Fruit fly (Drosophila melanogaster) whole organism, embryonic: ENCODE data around the gene eIF4G2.

Experiments used
- Adf1 ChIP-seq: fragments of 200-800 bp; sonication (Bioruptor generic); IDR thresholded peaks from 2 replicates; pipeline ENCODE4 v1.3.6; 2022; ENCODE audit warnings: missing biosample characterization, missing genetic modification characterization
- Antp ChIP-seq: fragments of 200-800 bp; sonication (Bioruptor generic); optimal IDR thresholded peaks from 3 replicates; lab custom pipeline; 2016; ENCODE audit warnings: missing biosample characterization, missing genetic modification characterization
- CG1024 ChIP-seq: fragments of 200-800 bp; sonication (Bioruptor generic); IDR thresholded peaks from 2 replicates; pipeline ENCODE4 v1.3.6; 2022; ENCODE audit warnings: missing biosample characterization, missing genetic modification characterization
- CG11504 ChIP-seq: fragments of 200-800 bp; sonication (Bioruptor generic); optimal IDR thresholded peaks from 3 replicates; lab custom pipeline; 2019; ENCODE audit warnings: missing biosample characterization, mild to moderate bottlenecking, missing genetic modification characterization, moderate library complexity
- CG12104 ChIP-seq: fragments of 200-800 bp; sonication (Bioruptor generic); optimal IDR thresholded peaks from 3 replicates; lab custom pipeline; 2016; ENCODE audit warnings: missing biosample characterization, missing genetic modification characterization
- CG12659 ChIP-seq: fragments of 200-800 bp; sonication (Bioruptor generic); optimal IDR thresholded peaks from 3 replicates; lab custom pipeline; 2017; ENCODE audit warnings: mild to moderate bottlenecking, missing biosample characterization, missing genetic modification reagents, missing genetic modification characterization
- CG12942 ChIP-seq: fragments of 200-800 bp; sonication (Bioruptor generic); optimal IDR thresholded peaks from 3 replicates; lab custom pipeline; 2016; ENCODE audit warnings: missing biosample characterization, missing genetic modification characterization
- CG14441 ChIP-seq: fragments of 200-800 bp; sonication (Bioruptor generic); IDR thresholded peaks from 2 replicates; pipeline ENCODE4 v1.3.6; 2022; ENCODE audit warnings: missing biosample characterization, missing genetic modification characterization
- CG15011 ChIP-seq: fragments of 200-800 bp; sonication (Bioruptor generic); optimal IDR thresholded peaks from 3 replicates; lab custom pipeline; 2018; ENCODE audit warnings: missing biosample characterization, mild to moderate bottlenecking, missing genetic modification characterization
- CG15269 ChIP-seq: fragments of 200-800 bp; sonication (Bioruptor generic); optimal IDR thresholded peaks from 2 replicates; lab custom pipeline; 2018; ENCODE audit warnings: missing biosample characterization, mild to moderate bottlenecking, missing genetic modification characterization, moderate library complexity
- CG17361 ChIP-seq: fragments of 200-800 bp; sonication (Bioruptor generic); IDR thresholded peaks from 3 replicates; pipeline ENCODE4 v1.3.6; 2022; ENCODE audit warnings: missing biosample characterization, missing genetic modification characterization
- CG18476 ChIP-seq: fragments of 200-800 bp; sonication (Bioruptor generic); optimal IDR thresholded peaks from 2 replicates; lab custom pipeline; 2016; ENCODE audit warnings: missing biosample characterization, mild to moderate bottlenecking, missing genetic modification characterization
- CG2199 ChIP-seq: fragments of 200-800 bp; sonication (Bioruptor generic); IDR thresholded peaks from 3 replicates; pipeline ENCODE4 v1.3.6; 2022; ENCODE audit warnings: missing biosample characterization, missing genetic modification characterization
- CG2875 ChIP-seq: fragments of 200-800 bp; sonication (Bioruptor generic); optimal IDR thresholded peaks from 2 replicates; lab custom pipeline; 2017; ENCODE audit warnings: missing biosample characterization, mild to moderate bottlenecking, missing genetic modification characterization, missing genetic modification reagents
- CG3726 ChIP-seq: fragments of 200-800 bp; sonication (Bioruptor generic); IDR thresholded peaks from 3 replicates; pipeline ENCODE4, ENCODE4 v1.3.6; 2022; ENCODE audit warnings: missing biosample characterization, missing genetic modification characterization
- CG4707 ChIP-seq: fragments of 200-800 bp; sonication (Bioruptor generic); optimal IDR thresholded peaks from 2 replicates; lab custom pipeline; 2018; ENCODE audit warnings: missing biosample characterization, mild to moderate bottlenecking, missing genetic modification characterization, moderate library complexity
- CG5245 ChIP-seq: fragments of 200-800 bp; sonication (Bioruptor generic); optimal IDR thresholded peaks from 3 replicates; lab custom pipeline; 2016; ENCODE audit warnings: missing biosample characterization, missing genetic modification characterization
- CG7839 ChIP-seq: fragments of 200-800 bp; sonication (Bioruptor generic); optimal IDR thresholded peaks from 3 replicates; lab custom pipeline; 2018; ENCODE audit warnings: missing biosample characterization, mild to moderate bottlenecking, missing genetic modification characterization, moderate library complexity
- CG8388 ChIP-seq: fragments of 200-800 bp; sonication (Bioruptor generic); optimal IDR thresholded peaks from 2 replicates; lab custom pipeline; 2019; ENCODE audit warnings: missing biosample characterization, mild to moderate bottlenecking, missing genetic modification characterization, moderate library complexity
- CG8765 ChIP-seq: fragments of 200-800 bp; sonication (Bioruptor generic); IDR thresholded peaks from 2 replicates; pipeline ENCODE4 v1.3.6; 2022; ENCODE audit warnings: missing biosample characterization, missing genetic modification characterization
- CoRest ChIP-seq: fragments of 200-800 bp; sonication (Bioruptor generic); optimal IDR thresholded peaks from 3 replicates; lab custom pipeline; 2018; ENCODE audit warnings: missing biosample characterization, mild to moderate bottlenecking, missing genetic modification characterization, moderate library complexity
- Dip3 ChIP-seq: fragments of 200-800 bp; sonication (Bioruptor generic); optimal IDR thresholded peaks from 3 replicates; lab custom pipeline; 2016; ENCODE audit warnings: missing biosample characterization, missing genetic modification characterization
- Drgx ChIP-seq: fragments of 200-800 bp; sonication (Bioruptor generic); IDR thresholded peaks from 2 replicates; pipeline ENCODE4 v1.3.6; 2022; ENCODE audit warnings: missing biosample characterization, missing genetic modification characterization
- E2f1 ChIP-seq: fragments of 200-800 bp; sonication (Bioruptor generic); IDR thresholded peaks from 2 replicates; pipeline ENCODE4 v1.3.6; 2022; ENCODE audit warnings: missing biosample characterization, missing genetic modification characterization
- Fer3 ChIP-seq: fragments of 200-800 bp; sonication (Bioruptor generic); optimal IDR thresholded peaks from 2 replicates; lab custom pipeline; 2018; ENCODE audit warnings: missing biosample characterization, mild to moderate bottlenecking, missing genetic modification characterization, moderate library complexity
- GATAe ChIP-seq: fragments of 200-800 bp; sonication (Bioruptor generic); conservative IDR thresholded peaks from 2 replicates; pipeline ENCODE4 v1.3.6; 2022; ENCODE audit warnings: missing biosample characterization, missing genetic modification characterization
- HHEX ChIP-seq: fragments of 200-800 bp; sonication (Bioruptor generic); optimal IDR thresholded peaks from 3 replicates; lab custom pipeline; 2017; ENCODE audit warnings: missing biosample characterization, mild to moderate bottlenecking, missing genetic modification characterization, missing genetic modification reagents
- HLH54F ChIP-seq: fragments of 200-800 bp; sonication (Bioruptor generic); optimal IDR thresholded peaks from 3 replicates; lab custom pipeline; 2016; ENCODE audit warnings: missing biosample characterization, missing genetic modification characterization
- Hr51 ChIP-seq, 2 experiments: fragments of 200-800 bp; sonication (Bioruptor generic); optimal IDR thresholded peaks; 2 replicates in 1 of 2; 3 replicates in 1 of 2; lab custom pipeline; 2016 to 2018; ENCODE audit warnings: missing biosample characterization in 2 of 2, missing genetic modification characterization in 2 of 2, mild to moderate bottlenecking in 1 of 2, moderate library complexity in 1 of 2
- Nf-YA ChIP-seq: fragments of 200-800 bp; sonication (Bioruptor generic); IDR thresholded peaks from 2 replicates; pipeline ENCODE4 v1.3.6; 2022; ENCODE audit warnings: missing biosample characterization, missing genetic modification characterization
- Oli ChIP-seq: fragments of 200-800 bp; sonication (Bioruptor generic); optimal IDR thresholded peaks from 2 replicates; lab custom pipeline; 2018; ENCODE audit warnings: missing biosample characterization, mild to moderate bottlenecking, missing genetic modification characterization, moderate library complexity
- Trl ChIP-seq, 3 experiments: fragments of >200 bp in 2 of 3; fragments of 200-800 bp in 1 of 3; sonication (Bioruptor generic) in 1 of 3; optimal IDR thresholded peaks; 2 replicates in 1 of 3; 3 replicates in 2 of 3; lab custom pipeline; 2016 to 2017; ENCODE audit warnings: missing biosample characterization in 1 of 3, missing genetic modification characterization in 1 of 3
- dan ChIP-seq: fragments of 200-800 bp; sonication (Bioruptor generic); IDR thresholded peaks from 2 replicates; pipeline ENCODE4 v1.3.6; 2022; ENCODE audit warnings: missing biosample characterization, missing genetic modification characterization
- dmrt11E ChIP-seq: fragments of 200-800 bp; sonication (Bioruptor generic); optimal IDR thresholded peaks from 3 replicates; lab custom pipeline; 2018; ENCODE audit warnings: missing biosample characterization, mild to moderate bottlenecking, missing genetic modification characterization, moderate library complexity
- dpn ChIP-seq, 2 experiments: fragments of 200-800 bp; sonication (Bioruptor generic); optimal IDR thresholded peaks; 3 replicates each; lab custom pipeline; 2016; ENCODE audit warnings: missing biosample characterization in 2 of 2, missing genetic modification characterization in 2 of 2
- esg ChIP-seq: fragments of 200-800 bp; sonication (Bioruptor generic); conservative IDR thresholded peaks from 2 replicates; pipeline ENCODE4 v1.3.6; 2022; ENCODE audit warnings: missing biosample characterization, missing genetic modification characterization
- gce ChIP-seq: fragments of 200-800 bp; sonication (Bioruptor generic); IDR thresholded peaks from 3 replicates; pipeline ENCODE4 v1.3.6; 2022; ENCODE audit warnings: missing biosample characterization, missing genetic modification characterization
- gfzf ChIP-seq: fragments of 200-800 bp; sonication (Bioruptor generic); optimal IDR thresholded peaks from 2 replicates; lab custom pipeline; 2016; ENCODE audit warnings: missing biosample characterization, mild to moderate bottlenecking, missing genetic modification characterization, moderate library complexity
- lilli ChIP-seq: fragments of 200-800 bp; sonication (Bioruptor generic); optimal IDR thresholded peaks from 3 replicates; lab custom pipeline; 2016; ENCODE audit warnings: missing biosample characterization, missing genetic modification characterization
- lmd ChIP-seq: fragments of 200-800 bp; sonication (Bioruptor generic); IDR thresholded peaks from 2 replicates; pipeline ENCODE4 v1.3.6; 2022; ENCODE audit warnings: missing biosample characterization, missing genetic modification characterization
- nerfin-2 ChIP-seq: fragments of 200-800 bp; sonication (Bioruptor generic); IDR thresholded peaks from 2 replicates; pipeline ENCODE4 v1.3.6; 2022; ENCODE audit warnings: missing biosample characterization, missing genetic modification characterization; ENCODE audit not compliant: partially characterized antibody
- pros ChIP-seq: fragments of 200-800 bp; sonication (Bioruptor generic); optimal IDR thresholded peaks from 3 replicates; lab custom pipeline; 2019; ENCODE audit warnings: missing biosample characterization, mild to moderate bottlenecking, missing genetic modification characterization, moderate library complexity
- sc ChIP-seq, 3 experiments: fragments of >200 bp in 2 of 3; fragments of 200-800 bp in 1 of 3; sonication (Bioruptor generic) in 1 of 3; optimal IDR thresholded peaks; 2 replicates in 2 of 3; 3 replicates in 1 of 3; lab custom pipeline; 2017; ENCODE audit warnings: mild to moderate bottlenecking in 1 of 3, missing biosample characterization in 1 of 3, missing genetic modification characterization in 1 of 3, missing genetic modification reagents in 1 of 3
- so ChIP-seq: fragments of 200-800 bp; sonication (Bioruptor generic); IDR thresholded peaks from 3 replicates; pipeline ENCODE4 v1.3.6; 2022; ENCODE audit warnings: missing biosample characterization, missing genetic modification characterization
- stwl ChIP-seq: fragments of 200-800 bp; sonication (Bioruptor generic); optimal IDR thresholded peaks from 3 replicates; lab custom pipeline; 2018; ENCODE audit warnings: missing biosample characterization, mild to moderate bottlenecking, missing genetic modification characterization, moderate library complexity
- yki ChIP-seq: fragments of >200 bp; optimal IDR thresholded peaks from 3 replicates; lab custom pipeline; 2018
- zen2 ChIP-seq: fragments of 200-800 bp; sonication (Bioruptor generic); IDR thresholded peaks from 3 replicates; pipeline ENCODE4 v1.3.6; 2022; ENCODE audit warnings: missing biosample characterization, missing genetic modification characterization; ENCODE audit not compliant: partially characterized antibody
- zf30C ChIP-seq: fragments of 200-800 bp; sonication (Bioruptor generic); optimal IDR thresholded peaks from 3 replicates; lab custom pipeline; 2018; ENCODE audit warnings: missing biosample characterization, mild to moderate bottlenecking, missing genetic modification characterization
- zfh1 ChIP-seq: fragments of 200-800 bp; sonication (Bioruptor generic); IDR thresholded peaks from 3 replicates; pipeline ENCODE4 v1.3.6; 2022; ENCODE audit warnings: missing biosample characterization, missing genetic modification characterization

eIF4G2 gene

dm6 chr3R:23783961-23784360, 35.1 kb downstream of the eIF4G2 start:
- TF ChIP-seq CG7839 (tag; lab: Kevin White, UChicago), result peak; percentile 83
- TF ChIP-seq nerfin-2 (GFP tag; lab: Robert Waterston, UW), result no peak
- peak; percentile 85 for TF ChIP-seq CG8388 (GFP tag; lab: Kevin White, UChicago)
- TF ChIP-seq dan (GFP tag; lab: Robert Waterston, UW), result no peak
- peak; percentile 27 for TF ChIP-seq HLH54F
- peak; percentile 82 for TF ChIP-seq zfh1
- TF ChIP-seq CG12659 (GFP tag; lab: Kevin White, UChicago), result peak; percentile 61
- peak; percentile 89 for TF ChIP-seq CG4707 (GFP tag; lab: Kevin White, UChicago)
- TF ChIP-seq HHEX (GFP tag; lab: Kevin White, UChicago), result peak; percentile 47
- TF ChIP-seq GATAe (GFP tag; lab: Robert Waterston, UW), result no peak
- TF ChIP-seq CG3726 (GFP tag; lab: Robert Waterston, UW), result peak; percentile 77; the same call in 2 of the 3 replicates
- peak; percentile 44; the same call in 1 of the 2 replicates for TF ChIP-seq Nf-YA (GFP tag; lab: Robert Waterston, UW)
- peak; percentile 24 for TF ChIP-seq CG12942 (GFP tag; lab: Kevin White, UChicago)
- TF ChIP-seq CG1024 (GFP tag; lab: Robert Waterston, UW), result peak; percentile 3; the same call in 1 of the 2 replicates
- no peak for TF ChIP-seq gfzf (GFP tag; lab: Kevin White, UChicago)
- no peak for TF ChIP-seq zen2 (GFP tag; lab: Robert Waterston, UW)
- no peak for TF ChIP-seq Trl (optimal IDR thresholded peaks at IDR 0.05; lab: Kevin White, UChicago)
- peak; percentile 62 for TF ChIP-seq Trl (GFP tag; optimal IDR thresholded peaks at IDR 0.05; lab: Kevin White, UChicago)
- peak; percentile 53 for TF ChIP-seq esg
- peak; percentile 58 for TF ChIP-seq CG14441
- TF ChIP-seq Hr51 (GFP tag; optimal IDR thresholded peaks at IDR 0.05; lab: Kevin White, UChicago), result peak; percentile 6 to 80
- peak; percentile 90 for TF ChIP-seq Oli (tag; lab: Kevin White, UChicago)
- TF ChIP-seq sc (optimal IDR thresholded peaks at IDR 0.05; lab: Kevin White, UChicago), result no peak
- peak; percentile 81 for TF ChIP-seq sc (GFP tag; optimal IDR thresholded peaks at IDR 0.05; lab: Kevin White, UChicago)
- peak; percentile 41 for TF ChIP-seq CG5245
- no peak for TF ChIP-seq zf30C (GFP tag; lab: Kevin White, UChicago)
- peak; percentile 52; the same call in 1 of the 3 replicates for TF ChIP-seq gce
- peak; percentile 73 for TF ChIP-seq lmd (GFP tag; lab: Robert Waterston, UW)
- TF ChIP-seq stwl (tag; lab: Kevin White, UChicago), result peak; percentile 9
- TF ChIP-seq CG11504, result peak; percentile 82
- TF ChIP-seq Antp (GFP tag; lab: Kevin White, UChicago), result peak; percentile 37
- TF ChIP-seq CG15011 (GFP tag; lab: Kevin White, UChicago), result peak; percentile 51
- TF ChIP-seq CG17361 (GFP tag; lab: Robert Waterston, UW), result peak; percentile 92
- TF ChIP-seq CG15269 (tag; lab: Kevin White, UChicago), result peak; percentile 66
- TF ChIP-seq E2f1 (GFP tag; lab: Robert Waterston, UW), result peak; percentile 66
- peak; percentile 93 for TF ChIP-seq dmrt11E (tag; lab: Kevin White, UChicago)
- peak; percentile 29; the same call in 1 of the 3 replicates for TF ChIP-seq CG2199 (GFP tag; lab: Robert Waterston, UW)
- TF ChIP-seq CG12104 (GFP tag; lab: Kevin White, UChicago), result peak; percentile 25
- peak; percentile 12; the same call in 1 of the 2 replicates for TF ChIP-seq CG8765 (GFP tag; lab: Robert Waterston, UW)
- peak; percentile 54 for TF ChIP-seq Fer3 (tag; lab: Kevin White, UChicago)
- TF ChIP-seq Adf1 (GFP tag; lab: Robert Waterston, UW), result no peak
- TF ChIP-seq lilli (GFP tag; lab: Kevin White, UChicago), result peak; percentile 51
- TF ChIP-seq so (GFP tag; lab: Robert Waterston, UW), result peak; percentile 73; the same call in 1 of the 3 replicates
- peak; percentile 79 for TF ChIP-seq Drgx (GFP tag; lab: Robert Waterston, UW)
- TF ChIP-seq CoRest (tag; lab: Kevin White, UChicago), result peak; percentile 82
- TF ChIP-seq yki (lab: Kevin White, UChicago), result no peak
- peak; percentile 84 for TF ChIP-seq CG2875 (GFP tag; lab: Kevin White, UChicago)
- TF ChIP-seq CG18476 (GFP tag; lab: Kevin White, UChicago), result peak; percentile 76
- TF ChIP-seq dpn (GFP tag; optimal IDR thresholded peaks at IDR 0.05; lab: Kevin White, UChicago), result peak; percentile 53 to 63
- peak; percentile 25 for TF ChIP-seq Dip3 (GFP tag; lab: Kevin White, UChicago)
- TF ChIP-seq pros, result no peak
